Worm (Caenorhabditis elegans) whole organism, L2 larva: ENCODE measurements around the gene C33C12.12.

Source experiments
- ama-1 ChIP-seq: fragments of 150-350 bp; optimal IDR thresholded peaks from 2 replicates; lab custom pipeline; 2018; ENCODE audit warnings: inconsistent platforms
- elt-3 ChIP-seq: sonication (generic microtip); optimal IDR thresholded peaks from 2 replicates; lab custom pipeline; 2017; ENCODE audit warnings: missing biosample characterization, missing genetic modification characterization
- lin-13 ChIP-seq: fragments of 150-350 bp; optimal IDR thresholded peaks from 2 replicates; lab custom pipeline; 2014; ENCODE audit warnings: missing biosample characterization, missing genetic modification reagents, missing genetic modification characterization
- mab-5 ChIP-seq: fragments of 150-350 bp; optimal IDR thresholded peaks from 2 replicates; lab custom pipeline; 2014; ENCODE audit warnings: missing biosample characterization, missing genetic modification characterization
- nhr-12 ChIP-seq: fragments of 150-350 bp; optimal IDR thresholded peaks from 2 replicates; lab custom pipeline; 2014; ENCODE audit warnings: missing biosample characterization, missing genetic modification characterization
- nhr-25 ChIP-seq: fragments of 150-350 bp; sonication (generic microtip); optimal IDR thresholded peaks from 3 replicates; lab custom pipeline; 2014; ENCODE audit warnings: missing biosample characterization, missing genetic modification characterization
- sem-4 ChIP-seq: fragments of 150-350 bp; optimal IDR thresholded peaks from 2 replicates; lab custom pipeline; 2014; ENCODE audit warnings: missing biosample characterization, missing genetic modification reagents, missing genetic modification characterization
- snpc-4 ChIP-seq: fragments of 150-350 bp; optimal IDR thresholded peaks from 2 replicates; lab custom pipeline; 2014; ENCODE audit warnings: missing biosample characterization, missing genetic modification characterization

DNA sequence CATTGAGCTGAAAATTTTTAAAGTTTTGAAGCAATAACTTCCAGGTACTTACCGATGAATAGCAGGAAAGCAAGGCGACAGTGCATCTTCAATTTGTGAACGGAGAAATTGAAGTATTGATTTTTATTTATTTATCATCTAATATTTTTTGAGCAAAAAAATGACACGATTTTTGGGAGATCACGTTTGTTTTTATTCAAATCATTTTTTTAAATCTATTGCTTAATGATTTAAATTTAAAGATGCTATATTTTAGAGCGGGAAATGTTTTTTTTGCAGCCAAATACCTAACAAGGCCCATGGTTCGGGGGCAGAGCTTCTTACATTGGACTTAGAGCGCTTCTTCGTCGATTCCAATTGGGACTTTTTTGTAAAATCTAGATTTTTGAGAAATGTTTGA is 3.6 kb downstream of the C33C12.12 start, which contains the start of gene C33C12.4:
- TF ChIP-seq snpc-4 (tag; lab: Kevin White, UChicago), result no peak
- no peak for TF ChIP-seq elt-3 (tag; lab: Kevin White, UChicago)
- no peak for TF ChIP-seq lin-13 (GFP tag; lab: Kevin White, UChicago)
- TF ChIP-seq sem-4 (tag; lab: Kevin White, UChicago), result no peak
- TF ChIP-seq nhr-25, result no peak
- TF ChIP-seq ama-1 (lab: Kevin White, UChicago), result no peak
- TF ChIP-seq mab-5, result no peak
- no peak for TF ChIP-seq nhr-12
